Worm (Caenorhabditis elegans) whole organism, L4/young adult: Measurements from ENCODE around the gene R05F9.7.

Source experiments
- W03F9.2 ChIP-seq: fragments of 150-350 bp; optimal IDR thresholded peaks from 2 replicates; lab custom pipeline; 2014; ENCODE audit warnings: missing biosample characterization, missing genetic modification characterization
- dao-5 ChIP-seq: sonication (generic microtip); optimal IDR thresholded peaks from 2 replicates; lab custom pipeline; 2016; ENCODE audit warnings: missing genotype, missing genetic modification characterization, moderate library complexity, missing compliant biosample characterization
- him-1 ChIP-seq: sonication (generic microtip); optimal IDR thresholded peaks from 2 replicates; lab custom pipeline; 2016; ENCODE audit warnings: missing genotype, missing genetic modification reagents, missing genetic modification characterization, missing compliant biosample characterization

DNA sequence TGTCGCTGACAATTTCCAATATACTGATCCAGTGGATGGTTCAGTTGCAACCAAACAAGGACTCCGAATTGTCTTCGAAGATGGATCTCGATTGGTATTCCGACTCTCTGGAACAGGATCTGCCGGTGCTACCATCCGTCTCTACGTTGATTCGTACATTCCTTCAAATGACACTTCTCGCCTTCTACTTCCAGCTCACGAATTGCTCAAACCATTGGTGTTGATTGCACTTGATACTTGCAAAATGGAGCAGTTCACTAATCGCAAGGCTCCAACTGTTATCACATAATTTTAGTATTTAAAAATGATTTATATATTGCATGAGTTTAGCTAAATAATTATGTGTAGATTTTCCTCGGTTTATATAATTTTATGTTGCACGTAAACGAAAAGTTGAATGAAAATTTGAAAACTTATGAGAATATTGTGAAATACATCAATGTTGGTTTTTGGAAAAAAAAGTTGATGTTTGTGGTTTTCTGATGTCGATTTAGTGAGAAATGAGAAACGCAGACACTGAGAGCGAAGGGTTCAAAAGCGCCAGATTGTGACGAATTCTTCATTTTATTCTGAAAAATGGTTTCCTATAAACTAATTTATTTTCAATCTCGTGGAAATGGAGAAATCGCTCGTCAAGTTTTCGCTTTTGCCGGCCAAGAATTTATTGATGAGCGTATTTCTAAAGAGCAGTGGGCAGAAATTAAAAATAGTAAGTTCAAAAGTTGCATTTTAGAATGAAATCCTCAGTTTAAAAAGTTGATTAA, 5.1 kb downstream of the R05F9.7 start, which contains the start of gene gst-9:
- TF ChIP-seq him-1 (tag; lab: Kevin White, UChicago): no peak
- no peak for TF ChIP-seq dao-5 (tag; lab: Kevin White, UChicago)
- TF ChIP-seq W03F9.2 (tag; lab: Kevin White, UChicago): no peak
